Fruit fly (Drosophila melanogaster) whole organism, pupa: ENCODE measurements around the gene endos.

Experiments used
- CG10348 ChIP-seq: fragments of 200-800 bp; sonication (Bioruptor generic); IDR thresholded peaks from 2 replicates; pipeline ENCODE4 v1.3.6; 2022; ENCODE audit warnings: missing biosample characterization, missing genetic modification characterization
- CG12605 ChIP-seq: fragments of 200-800 bp; sonication (Bioruptor generic); IDR thresholded peaks from 2 replicates; pipeline ENCODE4 v1.3.6; 2022; ENCODE audit warnings: missing biosample characterization, missing genetic modification characterization
- CG13204 ChIP-seq: fragments of 200-800 bp; sonication (Bioruptor generic); optimal IDR thresholded peaks from 2 replicates; lab custom pipeline; 2018; ENCODE audit warnings: missing biosample characterization, mild to moderate bottlenecking, missing genetic modification characterization, moderate library complexity
- CG14655 ChIP-seq: fragments of 200-800 bp; sonication (Bioruptor generic); optimal IDR thresholded peaks from 3 replicates; lab custom pipeline; 2017; ENCODE audit warnings: mild to moderate bottlenecking, missing biosample characterization, missing genetic modification reagents, missing genetic modification characterization
- CG15710 ChIP-seq: fragments of 200-800 bp; sonication (Bioruptor generic); optimal IDR thresholded peaks from 2 replicates; lab custom pipeline; 2018; ENCODE audit warnings: missing biosample characterization, mild to moderate bottlenecking, missing genetic modification characterization, moderate library complexity
- CG17806 ChIP-seq: fragments of 200-800 bp; sonication (Bioruptor generic); optimal IDR thresholded peaks from 2 replicates; lab custom pipeline; 2018; ENCODE audit warnings: missing biosample characterization, mild to moderate bottlenecking, missing genetic modification characterization, moderate library complexity
- CG32121 ChIP-seq: fragments of 200-800 bp; sonication (Bioruptor generic); IDR thresholded peaks from 2 replicates; pipeline ENCODE4 v1.3.6; 2022; ENCODE audit warnings: missing biosample characterization, missing genetic modification characterization
- CG34367 ChIP-seq: fragments of 200-800 bp; sonication (Bioruptor generic); optimal IDR thresholded peaks from 2 replicates; lab custom pipeline; 2018; ENCODE audit warnings: missing biosample characterization, mild to moderate bottlenecking, missing genetic modification characterization
- CG4496 ChIP-seq: fragments of 200-800 bp; sonication (Bioruptor generic); IDR thresholded peaks from 3 replicates; pipeline ENCODE4 v1.3.6; 2022; ENCODE audit warnings: missing biosample characterization, missing genetic modification characterization
- CG8159 ChIP-seq: fragments of 200-800 bp; sonication (Bioruptor generic); optimal IDR thresholded peaks from 3 replicates; lab custom pipeline; 2018; ENCODE audit warnings: missing biosample characterization, mild to moderate bottlenecking, missing genetic modification characterization, moderate library complexity
- CG8301 ChIP-seq: fragments of 200-800 bp; sonication (Bioruptor generic); optimal IDR thresholded peaks from 2 replicates; lab custom pipeline; 2018; ENCODE audit warnings: missing biosample characterization, mild to moderate bottlenecking, missing genetic modification characterization
- CG9948 ChIP-seq: fragments of 200-800 bp; sonication (Bioruptor generic); optimal IDR thresholded peaks from 2 replicates; lab custom pipeline; 2018; ENCODE audit warnings: missing biosample characterization, mild to moderate bottlenecking, missing genetic modification characterization, moderate library complexity
- D1 ChIP-seq: fragments of 200-800 bp; sonication (Bioruptor generic); optimal IDR thresholded peaks from 2 replicates; lab custom pipeline; 2018; ENCODE audit warnings: missing biosample characterization, mild to moderate bottlenecking, missing genetic modification characterization, moderate library complexity
- EcR ChIP-seq: fragments of 200-800 bp; sonication (Bioruptor generic); optimal IDR thresholded peaks from 3 replicates; lab custom pipeline; 2019; ENCODE audit warnings: missing biosample characterization, missing genetic modification characterization, mild to moderate bottlenecking, moderate library complexity, missing genetic modification reagents
- Ets98B ChIP-seq: fragments of 200-800 bp; sonication (Bioruptor generic); IDR thresholded peaks from 2 replicates; pipeline ENCODE4 v1.3.6; 2022; ENCODE audit warnings: missing biosample characterization, missing genetic modification characterization
- Pif1A ChIP-seq: fragments of 200-800 bp; sonication (Bioruptor generic); optimal IDR thresholded peaks from 3 replicates; lab custom pipeline; 2016; ENCODE audit warnings: missing biosample characterization, missing genetic modification characterization
- Pif1B ChIP-seq: fragments of 200-800 bp; sonication (Bioruptor generic); optimal IDR thresholded peaks from 3 replicates; lab custom pipeline; 2016; ENCODE audit warnings: missing biosample characterization, missing genetic modification characterization
- Snoo ChIP-seq: fragments of 200-800 bp; sonication (Bioruptor generic); optimal IDR thresholded peaks from 3 replicates; lab custom pipeline; 2017; ENCODE audit warnings: missing biosample characterization, mild to moderate bottlenecking, missing genetic modification characterization, inconsistent platforms
- fd96Ca ChIP-seq: fragments of 200-800 bp; sonication (Bioruptor generic); IDR thresholded peaks from 3 replicates; pipeline ENCODE4 v1.3.6; 2022; ENCODE audit warnings: missing biosample characterization, missing genetic modification characterization
- gl ChIP-seq: fragments of 200-800 bp; sonication (Bioruptor generic); optimal IDR thresholded peaks from 2 replicates; lab custom pipeline; 2018; ENCODE audit warnings: missing biosample characterization, mild to moderate bottlenecking, missing genetic modification characterization
- rn ChIP-seq: fragments of 200-800 bp; sonication (Bioruptor generic); IDR thresholded peaks from 2 replicates; pipeline ENCODE4 v1.3.6; 2022; ENCODE audit warnings: missing biosample characterization, missing genetic modification characterization

endos gene

DNA sequence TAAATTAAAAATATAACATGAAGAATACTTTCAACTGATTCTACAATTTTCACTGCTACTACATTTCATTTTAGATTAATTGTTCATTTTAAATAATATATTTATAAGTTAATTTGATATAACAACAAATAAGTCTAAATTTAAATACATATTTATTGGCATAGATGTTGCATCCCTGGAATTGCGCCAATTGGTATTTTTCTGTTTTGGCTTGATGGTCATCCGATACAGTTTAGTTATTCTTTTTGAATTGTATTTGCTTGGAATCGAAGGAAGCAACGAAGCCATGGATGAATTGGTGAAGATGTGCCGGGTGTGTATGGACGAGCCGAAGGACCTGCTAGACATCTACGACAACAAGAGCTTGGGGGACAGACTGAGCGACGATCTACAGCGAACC lies 34.5 kb downstream of the endos start, which contains the start of gene CG17361:
Gene CG17361 (plus strand): TSS at position 200 of the 400 bp plus-strand sequence.
- TF ChIP-seq EcR (GFP tag; lab: Kevin White, UChicago) = no peak
- TF ChIP-seq D1 (tag; lab: Kevin White, UChicago) = peak; percentile 43
- TF ChIP-seq Pif1A = no peak
- no peak for TF ChIP-seq fd96Ca
- TF ChIP-seq CG12605 = no peak
- TF ChIP-seq CG9948 (tag; lab: Kevin White, UChicago) = no peak

DNA sequence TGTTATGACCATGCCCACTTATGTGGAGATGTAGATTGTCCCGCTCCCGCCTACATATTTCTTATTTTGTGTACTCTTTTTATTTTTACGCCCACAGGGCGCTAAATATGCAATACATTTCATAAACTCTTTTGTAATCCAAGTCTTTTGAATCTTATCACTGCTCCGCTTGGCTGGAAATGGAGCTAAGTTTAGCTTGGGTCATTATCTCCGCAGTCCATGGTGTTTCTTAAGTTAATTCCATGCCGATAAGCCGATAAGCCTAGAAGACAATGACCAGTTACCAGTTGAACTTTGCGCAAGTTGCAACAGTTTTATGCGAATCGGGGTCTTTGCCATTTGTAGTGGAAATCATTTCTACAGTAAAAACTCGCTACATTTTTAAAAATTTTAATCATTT lies 35.1 kb downstream of the endos start:
- TF ChIP-seq Pif1A (no peak), EcR (GFP tag; lab: Kevin White, UChicago) (peak; percentile 91)
- TF ChIP-seq, all 21 proteins: peak for 1

DNA sequence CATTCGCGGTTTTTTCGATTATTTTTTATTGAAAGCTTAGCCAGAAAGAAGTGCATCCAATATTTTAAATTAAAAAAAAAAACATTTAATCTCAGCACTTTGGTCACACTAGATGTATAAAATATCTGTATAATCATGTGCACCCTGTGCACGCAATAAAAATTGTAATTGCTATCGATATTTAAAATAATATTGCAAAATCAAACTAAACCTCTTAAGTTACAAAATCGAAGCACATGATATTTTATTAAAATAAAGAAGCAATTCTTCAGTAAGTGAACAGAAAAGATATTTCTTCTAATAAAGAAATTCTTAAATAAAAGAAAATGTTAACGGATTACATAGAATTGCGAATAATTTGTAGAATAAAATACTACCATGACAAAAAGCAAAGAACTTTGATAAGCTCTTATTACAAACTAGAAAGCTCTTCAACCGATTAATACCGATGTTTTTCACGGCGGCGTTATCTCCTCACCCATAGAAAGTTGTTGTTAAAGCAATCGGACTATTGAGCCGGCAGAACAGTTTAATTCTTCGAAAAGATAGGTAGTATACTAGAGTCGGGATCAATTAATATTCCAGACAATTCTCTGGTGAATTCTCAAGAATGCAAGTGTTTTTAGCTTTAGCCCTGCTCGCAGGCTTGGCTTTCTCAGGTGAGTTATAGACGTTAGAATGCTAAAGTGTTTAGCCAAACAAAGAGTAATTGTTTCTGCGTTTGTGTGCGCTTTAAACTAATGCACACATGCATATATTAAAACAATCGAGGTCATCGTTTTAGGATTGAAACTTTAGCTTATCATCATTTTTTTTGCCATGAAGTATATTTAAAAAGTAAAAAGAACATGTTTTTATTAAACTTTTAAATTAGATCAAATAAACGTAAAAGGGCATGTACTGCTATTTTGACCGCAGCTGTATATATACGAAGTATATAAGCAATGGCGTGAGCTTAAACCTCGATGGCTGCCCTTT lies 37.5 kb downstream of the endos start, which contains the start of gene CtsK1:
Gene CtsK1 (plus strand): TSS at position 490 of the 978 bp plus-strand sequence.
- TF ChIP-seq gl (no peak), CG8301 (tag; lab: Kevin White, UChicago) (peak; percentile 47), D1 (tag; lab: Kevin White, UChicago) (peak; percentile 14), Ets98B (GFP tag; lab: Robert Waterston, UW) (peak; percentile 85), Snoo (tag; lab: Kevin White, UChicago) (peak; percentile 31), CG17806 (tag; lab: Kevin White, UChicago) (peak; percentile 45), Pif1B (GFP tag; lab: Kevin White, UChicago) (no peak), CG8159 (tag; lab: Kevin White, UChicago) (peak; percentile 58), CG4496 (GFP tag; lab: Robert Waterston, UW) (peak; percentile 93), CG14655 (GFP tag; lab: Kevin White, UChicago) (no peak), CG34367 (no peak), CG10348 (GFP tag; lab: Robert Waterston, UW) (no peak), Pif1A (no peak), fd96Ca (no peak), CG13204 (GFP tag; lab: Kevin White, UChicago) (no peak), CG9948 (tag; lab: Kevin White, UChicago) (peak; percentile 50), rn (peak; percentile 46; the same call in 1 of the 2 replicates), CG12605 (peak; percentile 84), CG32121 (GFP tag; lab: Robert Waterston, UW) (peak; percentile 64; the same call in 1 of the 2 replicates), EcR (GFP tag; lab: Kevin White, UChicago) (peak; percentile 15), CG15710 (tag; lab: Kevin White, UChicago) (peak; percentile 46)
- TF ChIP-seq, all 21 proteins: peak for 13

DNA sequence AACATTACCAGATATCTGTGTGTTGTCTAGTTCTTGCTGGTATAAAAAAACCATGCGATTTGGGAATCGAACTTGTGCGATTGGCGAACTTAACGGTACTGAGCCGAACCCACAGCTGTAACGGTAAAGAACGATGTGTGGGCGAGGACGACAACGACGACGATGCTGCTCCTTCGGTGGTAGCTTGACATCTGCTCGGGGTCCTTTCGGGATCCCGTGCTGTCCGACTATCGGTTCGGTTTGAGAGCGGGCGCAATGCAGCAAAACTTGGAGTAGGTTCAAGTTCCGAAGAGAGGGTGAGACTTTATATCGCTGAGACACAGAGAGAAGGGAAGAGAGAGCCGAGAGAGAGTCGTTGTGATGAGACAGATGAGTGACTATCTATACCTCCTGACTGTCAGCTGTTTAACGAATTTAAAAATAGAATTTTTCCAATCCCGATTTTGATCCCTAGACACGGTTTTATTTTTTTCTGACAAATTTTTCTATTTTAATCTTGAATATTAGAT lies 38.2 kb downstream of the endos start, which contains the start of gene CG17364:
Gene CG17364 (minus strand): TSS at position 168 of the 509 bp plus-strand sequence.
- TF ChIP-seq CG10348 (GFP tag; lab: Robert Waterston, UW) (no peak), CG4496 (GFP tag; lab: Robert Waterston, UW) (no peak), CG9948 (tag; lab: Kevin White, UChicago) (no peak), gl (no peak)

DNA sequence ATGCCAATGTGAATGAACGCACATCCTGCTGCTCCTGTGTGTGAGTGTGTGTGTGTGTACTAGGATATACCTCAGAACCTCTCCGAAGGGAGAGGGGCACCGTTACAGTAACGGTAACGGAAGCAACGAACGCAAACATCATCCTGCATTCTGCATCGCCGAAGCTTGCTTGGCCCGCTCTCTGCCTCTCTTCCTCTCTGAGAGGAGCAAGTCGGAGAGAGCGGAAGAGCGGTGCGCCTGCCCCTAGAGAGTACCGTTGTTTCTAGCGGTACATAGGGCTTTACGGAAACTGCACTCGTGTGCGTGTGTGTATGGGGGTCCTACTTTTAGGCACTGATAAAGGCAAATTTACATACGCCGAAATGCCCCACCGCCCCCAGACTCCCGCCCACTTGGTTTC lies 40.2 kb downstream of the endos start:
- TF ChIP-seq CG10348 (GFP tag; lab: Robert Waterston, UW) (no peak), D1 (tag; lab: Kevin White, UChicago) (no peak), CG13204 (GFP tag; lab: Kevin White, UChicago) (peak; percentile 20), rn (no peak)

DNA sequence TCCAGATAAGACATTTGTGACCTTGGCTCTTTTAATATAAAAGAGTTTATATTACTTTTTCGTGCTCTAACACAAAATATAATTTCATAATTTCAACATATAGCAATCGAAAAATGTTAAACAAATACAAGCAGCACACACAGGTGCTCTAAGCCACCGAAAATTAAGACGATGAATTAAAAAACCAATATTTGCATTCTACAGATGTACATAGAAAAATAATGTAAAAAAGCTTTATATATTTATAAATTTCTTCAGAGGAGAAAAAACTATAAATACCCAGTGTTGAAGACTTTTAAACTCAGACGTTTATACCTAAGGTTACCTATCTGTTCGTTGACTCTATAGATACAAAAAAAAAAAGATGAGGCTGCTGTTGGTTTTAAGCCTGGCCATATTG lies 43.9 kb downstream of the endos start, which contains the start of gene CG9040:
Gene CG9040 (plus strand): TSS at position 301 of the 400 bp plus-strand sequence.
- TF ChIP-seq CG8301 (tag; lab: Kevin White, UChicago) (no peak), Pif1B (GFP tag; lab: Kevin White, UChicago) (no peak), CG4496 (GFP tag; lab: Robert Waterston, UW) (no peak), CG17806 (tag; lab: Kevin White, UChicago) (no peak)

DNA sequence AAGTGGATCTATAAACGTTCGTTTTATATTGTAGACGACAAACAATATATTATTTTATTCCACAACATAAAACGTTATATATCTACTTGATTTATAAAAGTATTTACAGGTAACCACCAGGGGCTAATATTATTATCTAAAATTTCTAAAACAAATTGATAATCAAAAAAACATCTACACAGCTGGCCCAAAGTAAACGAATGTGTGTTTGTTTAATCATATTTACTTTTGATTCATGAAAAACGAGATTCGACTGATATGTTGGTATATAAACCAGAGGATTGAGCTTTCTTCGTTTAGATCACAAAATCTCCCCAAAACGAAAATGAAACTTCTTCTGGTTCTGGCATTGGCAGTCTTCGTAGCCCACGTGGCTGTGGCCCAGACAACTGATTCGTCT lies 45.2 kb downstream of the endos start, which contains the start of gene CG17362:
Gene CG17362 (plus strand): TSS at position 291 of the 400 bp plus-strand sequence.
- no peak for TF ChIP-seq CG10348 (GFP tag; lab: Robert Waterston, UW)
- no peak for TF ChIP-seq Pif1B (GFP tag; lab: Kevin White, UChicago)
- TF ChIP-seq CG12605 = no peak
- TF ChIP-seq CG9948 (tag; lab: Kevin White, UChicago) = no peak
- no peak for TF ChIP-seq EcR (GFP tag; lab: Kevin White, UChicago)
- TF ChIP-seq CG15710 (tag; lab: Kevin White, UChicago) = no peak
- no peak for TF ChIP-seq CG17806 (tag; lab: Kevin White, UChicago)
